Fruit fly (Drosophila melanogaster) whole organism, adult: ENCODE results near the gene CG7945.
A peak's percentile ranks its signal among the peaks of the same experiment; 100 is the strongest.

Experiments used
- CG11617 ChIP-seq: fragments of 200-800 bp; sonication (Bioruptor generic); optimal IDR thresholded peaks from 2 replicates; lab custom pipeline; 2017; ENCODE audit warnings: mild to moderate bottlenecking, missing biosample characterization, missing genetic modification reagents, missing genetic modification characterization
- CG12768 ChIP-seq: fragments of 200-800 bp; sonication (Bioruptor generic); optimal IDR thresholded peaks from 2 replicates; lab custom pipeline; 2017; ENCODE audit warnings: missing biosample characterization, missing genetic modification characterization, mild to moderate bottlenecking, moderate library complexity, missing genetic modification reagents
- CG14711 ChIP-seq: fragments of 200-800 bp; sonication (Bioruptor generic); optimal IDR thresholded peaks from 2 replicates; lab custom pipeline; 2018; ENCODE audit warnings: missing biosample characterization, mild to moderate bottlenecking, missing genetic modification characterization, moderate library complexity
- CG1620 ChIP-seq: fragments of 200-800 bp; sonication (Bioruptor generic); optimal IDR thresholded peaks from 2 replicates; lab custom pipeline; 2016; ENCODE audit warnings: missing biosample characterization, missing genetic modification characterization
- CG7045 ChIP-seq: fragments of 200-800 bp; sonication (Bioruptor generic); optimal IDR thresholded peaks from 2 replicates; lab custom pipeline; 2017; ENCODE audit warnings: missing biosample characterization, mild to moderate bottlenecking, missing genetic modification characterization
- CG7101 ChIP-seq: fragments of 200-800 bp; sonication (Bioruptor generic); optimal IDR thresholded peaks from 2 replicates; lab custom pipeline; 2018; ENCODE audit warnings: missing biosample characterization, mild to moderate bottlenecking, missing genetic modification characterization, moderate library complexity
- Crg-1 ChIP-seq: fragments of 200-800 bp; sonication (Bioruptor generic); optimal IDR thresholded peaks from 2 replicates; lab custom pipeline; 2016; ENCODE audit warnings: missing biosample characterization, missing genetic modification characterization
- Hr96 ChIP-seq: fragments of 200-800 bp; sonication (Bioruptor generic); optimal IDR thresholded peaks from 2 replicates; lab custom pipeline; 2016; ENCODE audit warnings: missing biosample characterization, missing genetic modification characterization
- cic ChIP-seq: fragments of 200-800 bp; sonication (Bioruptor generic); optimal IDR thresholded peaks from 2 replicates; lab custom pipeline; 2017; ENCODE audit warnings: missing biosample characterization, mild to moderate bottlenecking, missing genetic modification characterization, moderate library complexity
- kay ChIP-seq: fragments of 200-800 bp; sonication (Bioruptor generic); peaks from one replicate; lab custom pipeline; 2016; ENCODE audit warnings: missing biosample characterization, missing genetic modification characterization, borderline replicate concordance
- pad ChIP-seq: fragments of 200-800 bp; sonication (Bioruptor generic); optimal IDR thresholded peaks from 3 replicates; lab custom pipeline; 2017; ENCODE audit warnings: missing biosample characterization, missing genetic modification characterization, mild to moderate bottlenecking, moderate library complexity, missing genetic modification reagents
- tj ChIP-seq: fragments of 200-800 bp; sonication (Bioruptor generic); optimal IDR thresholded peaks from 3 replicates; lab custom pipeline; 2017; ENCODE audit warnings: missing biosample characterization, mild to moderate bottlenecking, missing genetic modification characterization, moderate library complexity
- toe ChIP-seq: fragments of 200-800 bp; sonication (Bioruptor generic); optimal IDR thresholded peaks from 2 replicates; lab custom pipeline; 2016; ENCODE audit warnings: missing biosample characterization, missing genetic modification characterization

DNA sequence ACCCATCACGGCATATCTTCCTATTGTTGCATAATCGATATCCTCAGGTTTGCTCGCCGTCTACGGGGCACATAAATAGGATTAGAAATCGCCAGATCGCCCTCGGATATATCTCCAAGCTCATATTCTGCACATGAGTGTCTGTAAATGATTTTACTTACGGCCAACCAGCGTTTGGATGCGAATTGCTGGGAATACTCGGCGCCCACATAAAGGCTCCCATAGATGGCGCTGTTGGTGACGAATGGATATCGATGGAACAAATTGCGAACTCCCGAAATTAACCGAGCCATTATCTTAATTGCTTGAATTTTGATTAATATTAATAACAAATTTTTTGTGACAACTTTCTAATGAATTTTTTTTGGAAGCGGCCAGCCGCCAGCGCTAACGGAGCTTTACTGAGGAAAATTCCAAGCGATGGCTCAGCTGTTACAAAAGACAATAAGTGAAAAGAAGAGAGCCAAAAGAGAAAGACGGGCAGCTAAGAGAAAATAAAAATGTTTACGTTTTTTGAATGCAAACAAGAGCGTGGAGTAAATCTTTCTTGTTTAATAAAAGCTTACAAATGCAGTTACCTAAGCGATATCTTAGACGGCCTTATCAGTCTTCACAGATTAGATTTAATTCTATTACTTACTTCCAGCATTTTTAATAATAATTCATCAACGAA is 29.2 kb downstream of the CG7945 start:
- TF ChIP-seq kay (peak; percentile 70), CG7045 (GFP tag; lab: Kevin White, UChicago) (no peak), CG12768 (GFP tag; lab: Kevin White, UChicago) (no peak), CG11617 (GFP tag; lab: Kevin White, UChicago) (no peak), cic (GFP tag; lab: Kevin White, UChicago) (peak; percentile 47), tj (GFP tag; lab: Kevin White, UChicago) (no peak), toe (GFP tag; lab: Kevin White, UChicago) (no peak), pad (GFP tag; lab: Kevin White, UChicago) (no peak), Hr96 (GFP tag; lab: Kevin White, UChicago) (no peak), CG7101 (tag; lab: Kevin White, UChicago) (no peak), CG1620 (GFP tag; lab: Kevin White, UChicago) (no peak), Crg-1 (GFP tag; lab: Kevin White, UChicago) (no peak), CG14711 (tag; lab: Kevin White, UChicago) (no peak)
